Fruit fly (Drosophila melanogaster): ENCODE measurements around the gene Met.

- TF ChIP-seq CG8478 (optimal IDR thresholded peaks at IDR 0.05): no peak
- TF ChIP-seq CTCF (optimal IDR thresholded peaks at IDR 0.05): no peak
Observed at dm6 chrX:11622649-11623425, 6.9 kb downstream of the Met start.

Data from S2 (cell line).